Fruit fly (Drosophila melanogaster) whole organism, embryonic: ENCODE data around the gene CG1943.

Experiments
- Awh ChIP-seq: fragments of 200-800 bp; sonication (Bioruptor generic); IDR thresholded peaks from 2 replicates; pipeline ENCODE4, ENCODE4 v1.3.6; 2022; ENCODE audit warnings: missing biosample characterization, missing genetic modification characterization
- CG11247 ChIP-seq: fragments of 200-800 bp; sonication (Bioruptor generic); IDR thresholded peaks from 2 replicates; pipeline ENCODE4 v1.3.6; 2022; ENCODE audit warnings: missing biosample characterization, missing genetic modification characterization
- CG11504 ChIP-seq: fragments of 200-800 bp; sonication (Bioruptor generic); optimal IDR thresholded peaks from 3 replicates; lab custom pipeline; 2019; ENCODE audit warnings: missing biosample characterization, mild to moderate bottlenecking, missing genetic modification characterization, moderate library complexity
- CG11560 ChIP-seq: fragments of 200-800 bp; sonication (Bioruptor generic); IDR thresholded peaks from 3 replicates; pipeline ENCODE4 v1.3.6; 2022; ENCODE audit warnings: missing biosample characterization, missing genetic modification characterization
- CG12104 ChIP-seq: fragments of 200-800 bp; sonication (Bioruptor generic); optimal IDR thresholded peaks from 3 replicates; lab custom pipeline; 2016; ENCODE audit warnings: missing biosample characterization, missing genetic modification characterization
- CG12769 ChIP-seq: fragments of 200-800 bp; sonication (Bioruptor generic); optimal IDR thresholded peaks from 2 replicates; lab custom pipeline; 2019; ENCODE audit warnings: missing biosample characterization, mild to moderate bottlenecking, missing genetic modification characterization, moderate library complexity
- CG13287 ChIP-seq: fragments of 200-800 bp; sonication (Bioruptor generic); IDR thresholded peaks from 2 replicates; pipeline ENCODE4 v1.3.6; 2022; ENCODE audit warnings: missing biosample characterization, missing genetic modification characterization; ENCODE audit not compliant: partially characterized antibody
- CG1647 ChIP-seq: fragments of 200-800 bp; sonication (Bioruptor generic); optimal IDR thresholded peaks from 3 replicates; lab custom pipeline; 2016; ENCODE audit warnings: missing biosample characterization, missing genetic modification characterization
- CG16779 ChIP-seq: fragments of 200-800 bp; sonication (Bioruptor generic); IDR thresholded peaks from 2 replicates; pipeline ENCODE4 v1.3.6; 2022; ENCODE audit warnings: missing biosample characterization, missing genetic modification characterization
- CG17186 ChIP-seq: fragments of 200-800 bp; sonication (Bioruptor generic); optimal IDR thresholded peaks from 3 replicates; lab custom pipeline; 2017; ENCODE audit warnings: missing biosample characterization, missing genetic modification reagents, missing genetic modification characterization
- CG17328 ChIP-seq: fragments of 200-800 bp; sonication (Bioruptor generic); IDR thresholded peaks from 2 replicates; pipeline ENCODE4 v1.3.6; 2022; ENCODE audit warnings: missing biosample characterization, missing genetic modification characterization
- CG1792 ChIP-seq: fragments of 200-800 bp; sonication (Bioruptor generic); optimal IDR thresholded peaks from 2 replicates; lab custom pipeline; 2016; ENCODE audit warnings: missing biosample characterization, missing genetic modification characterization
- CG18599 ChIP-seq: fragments of 200-800 bp; sonication (Bioruptor generic); optimal IDR thresholded peaks from 3 replicates; lab custom pipeline; 2017; ENCODE audit warnings: missing biosample characterization, missing genetic modification characterization, mild to moderate bottlenecking, moderate library complexity, missing genetic modification reagents
- CG31365 ChIP-seq: fragments of 200-800 bp; sonication (Bioruptor generic); optimal IDR thresholded peaks from 2 replicates; lab custom pipeline; 2018; ENCODE audit warnings: missing biosample characterization, mild to moderate bottlenecking, missing genetic modification characterization
- CG43689 ChIP-seq: fragments of 200-800 bp; sonication (Bioruptor generic); IDR thresholded peaks from 2 replicates; pipeline ENCODE4 v1.3.6; 2022; ENCODE audit warnings: missing biosample characterization, missing genetic modification characterization
- CG4424 ChIP-seq: fragments of 200-800 bp; sonication (Bioruptor generic); optimal IDR thresholded peaks from 3 replicates; lab custom pipeline; 2016; ENCODE audit warnings: missing biosample characterization, missing genetic modification characterization
- CG6272 ChIP-seq: fragments of 200-800 bp; sonication (Bioruptor generic); IDR thresholded peaks from 2 replicates; pipeline ENCODE4 v1.3.6; 2022; ENCODE audit warnings: missing biosample characterization, missing genetic modification characterization
- CG7357 ChIP-seq: fragments of 200-800 bp; sonication (Bioruptor generic); IDR thresholded peaks from 3 replicates; pipeline ENCODE4 v1.3.6; 2022; ENCODE audit warnings: missing biosample characterization, missing genetic modification characterization
- CG7556 ChIP-seq: fragments of 200-800 bp; sonication (Bioruptor generic); optimal IDR thresholded peaks from 2 replicates; lab custom pipeline; 2017; ENCODE audit warnings: missing biosample characterization, mild to moderate bottlenecking, missing genetic modification characterization
- CG7786 ChIP-seq: fragments of 200-800 bp; sonication (Bioruptor generic); optimal IDR thresholded peaks from 2 replicates; lab custom pipeline; 2016; ENCODE audit warnings: missing biosample characterization, missing genetic modification characterization
- CG7928 ChIP-seq: fragments of 200-800 bp; sonication (Bioruptor generic); optimal IDR thresholded peaks from 2 replicates; lab custom pipeline; 2017; ENCODE audit warnings: missing biosample characterization, mild to moderate bottlenecking, missing genetic modification characterization
- Dbx ChIP-seq: fragments of 200-800 bp; sonication (Bioruptor generic); IDR thresholded peaks from 3 replicates; pipeline ENCODE4 v1.3.6; 2022; ENCODE audit warnings: missing biosample characterization, missing genetic modification characterization
- Dip2 ChIP-seq: fragments of 200-800 bp; sonication (Bioruptor generic); IDR thresholded peaks from 2 replicates; pipeline ENCODE4 v1.3.6; 2022; ENCODE audit warnings: missing biosample characterization, missing genetic modification characterization
- Hr78 ChIP-seq, 2 experiments: fragments of 200-800 bp in 1 of 2; fragments of >200 bp in 1 of 2; sonication (Bioruptor generic) in 1 of 2; optimal IDR thresholded peaks; 2 replicates each; lab custom pipeline; 2017 to 2019; ENCODE audit warnings: missing biosample characterization in 2 of 2, missing genetic modification characterization in 2 of 2, mild to moderate bottlenecking in 1 of 2, moderate library complexity in 1 of 2
- Lhr ChIP-seq: fragments of 200-800 bp; sonication (Bioruptor generic); optimal IDR thresholded peaks from 3 replicates; lab custom pipeline; 2017; ENCODE audit warnings: mild to moderate bottlenecking, missing biosample characterization, missing genetic modification reagents, missing genetic modification characterization
- Lpt ChIP-seq: fragments of >200 bp; optimal IDR thresholded peaks from 2 replicates; lab custom pipeline; 2018; ENCODE audit warnings: missing biosample characterization, missing genetic modification characterization
- Neu2 ChIP-seq: fragments of 200-800 bp; sonication (Bioruptor generic); optimal IDR thresholded peaks from 3 replicates; lab custom pipeline; 2016; ENCODE audit warnings: missing biosample characterization, missing genetic modification characterization, borderline replicate concordance
- NfI ChIP-seq: fragments of 200-800 bp; sonication (Bioruptor generic); optimal IDR thresholded peaks from 3 replicates; lab custom pipeline; 2018; ENCODE audit warnings: missing biosample characterization, mild to moderate bottlenecking, missing genetic modification characterization, moderate library complexity
- PHDP ChIP-seq: fragments of 200-800 bp; sonication (Bioruptor generic); optimal IDR thresholded peaks from 3 replicates; lab custom pipeline; 2018; ENCODE audit warnings: missing biosample characterization, mild to moderate bottlenecking, missing genetic modification characterization, moderate library complexity
- Side ChIP-seq: fragments of 200-800 bp; sonication (Bioruptor generic); optimal IDR thresholded peaks from 2 replicates; lab custom pipeline; 2016; ENCODE audit warnings: missing biosample characterization, missing genetic modification characterization
- Stat92E ChIP-seq, 3 experiments: fragments of >200 bp in 2 of 3; fragments of 200-800 bp in 1 of 3; sonication (Bioruptor generic) in 1 of 3; optimal IDR thresholded peaks; 2 replicates each; lab custom pipeline; 2017 to 2019; ENCODE audit warnings: missing biosample characterization in 3 of 3, missing genetic modification characterization in 3 of 3, mild to moderate bottlenecking in 1 of 3, moderate library complexity in 1 of 3
- TFAM ChIP-seq: fragments of 200-800 bp; sonication (Bioruptor generic); optimal IDR thresholded peaks from 2 replicates; lab custom pipeline; 2017; ENCODE audit warnings: missing biosample characterization, missing genetic modification characterization, inconsistent platforms
- Vsx1 ChIP-seq: fragments of 200-800 bp; sonication (Bioruptor generic); optimal IDR thresholded peaks from 2 replicates; lab custom pipeline; 2017; ENCODE audit warnings: missing biosample characterization, mild to moderate bottlenecking, missing genetic modification characterization, missing genetic modification reagents
- YL-1 ChIP-seq: fragments of 200-800 bp; sonication (Bioruptor generic); optimal IDR thresholded peaks from 3 replicates; lab custom pipeline; 2017; ENCODE audit warnings: missing biosample characterization, mild to moderate bottlenecking, missing genetic modification characterization
- ara ChIP-seq: fragments of 200-800 bp; sonication (Bioruptor generic); IDR thresholded peaks from 2 replicates; pipeline ENCODE4 v1.3.6; 2022; ENCODE audit warnings: missing biosample characterization, missing genetic modification characterization
- ase ChIP-seq: fragments of 200-800 bp; sonication (Bioruptor generic); IDR thresholded peaks from 3 replicates; pipeline ENCODE4 v1.3.6; 2022; ENCODE audit warnings: missing biosample characterization, missing genetic modification characterization
- bigmax ChIP-seq: fragments of 200-800 bp; sonication (Bioruptor generic); optimal IDR thresholded peaks from 2 replicates; lab custom pipeline; 2018; ENCODE audit warnings: missing biosample characterization, mild to moderate bottlenecking, missing genetic modification characterization
- dan ChIP-seq: fragments of 200-800 bp; sonication (Bioruptor generic); IDR thresholded peaks from 2 replicates; pipeline ENCODE4 v1.3.6; 2022; ENCODE audit warnings: missing biosample characterization, missing genetic modification characterization
- dmrt99B ChIP-seq: fragments of 200-800 bp; sonication (Bioruptor generic); optimal IDR thresholded peaks from 2 replicates; lab custom pipeline; 2018; ENCODE audit warnings: missing biosample characterization, mild to moderate bottlenecking, missing genetic modification characterization, moderate library complexity
- eyg ChIP-seq: fragments of 200-800 bp; sonication (Bioruptor generic); optimal IDR thresholded peaks from 3 replicates; lab custom pipeline; 2016; ENCODE audit warnings: missing biosample characterization, missing genetic modification characterization
- gce ChIP-seq: fragments of 200-800 bp; sonication (Bioruptor generic); IDR thresholded peaks from 3 replicates; pipeline ENCODE4 v1.3.6; 2022; ENCODE audit warnings: missing biosample characterization, missing genetic modification characterization
- lov ChIP-seq, 2 experiments: fragments of 200-800 bp in 1 of 2; fragments of >200 bp in 1 of 2; sonication (Bioruptor generic) in 1 of 2; IDR thresholded peaks in 1 of 2; optimal IDR thresholded peaks in 1 of 2; 2 replicates in 1 of 2; 3 replicates in 1 of 2; pipeline versions ENCODE4 v1.3.6 to Lab custom; 2017 to 2022; ENCODE audit warnings: missing biosample characterization in 1 of 2, missing genetic modification characterization in 1 of 2
- oc ChIP-seq: fragments of 200-800 bp; sonication (Bioruptor generic); optimal IDR thresholded peaks from 2 replicates; lab custom pipeline; 2018; ENCODE audit warnings: missing biosample characterization, mild to moderate bottlenecking, missing genetic modification characterization, moderate library complexity
- ro ChIP-seq: fragments of 200-800 bp; sonication (Bioruptor generic); IDR thresholded peaks from 2 replicates; pipeline ENCODE4 v1.3.6; 2022; ENCODE audit warnings: missing biosample characterization, missing genetic modification characterization
- sna ChIP-seq: fragments of 200-800 bp; sonication (Bioruptor generic); IDR thresholded peaks from 2 replicates; pipeline ENCODE4 v1.3.6; 2022; ENCODE audit warnings: missing biosample characterization, missing genetic modification characterization; ENCODE audit not compliant: partially characterized antibody
- stc ChIP-seq: fragments of 200-800 bp; sonication (Bioruptor generic); IDR thresholded peaks from 2 replicates; pipeline ENCODE4 v1.3.6; 2022; ENCODE audit warnings: missing biosample characterization, missing genetic modification characterization
- tap ChIP-seq: fragments of 200-800 bp; optimal IDR thresholded peaks from 3 replicates; lab custom pipeline; 2019; ENCODE audit warnings: missing biosample characterization, mild to moderate bottlenecking, missing genetic modification characterization, moderate library complexity
- toy ChIP-seq: fragments of 200-800 bp; sonication (Bioruptor generic); IDR thresholded peaks from 2 replicates; pipeline ENCODE4 v1.3.6; 2022; ENCODE audit warnings: missing biosample characterization, missing genetic modification characterization
- unc-4 ChIP-seq: fragments of 200-800 bp; sonication (Bioruptor generic); IDR thresholded peaks from 2 replicates; pipeline ENCODE4 v1.3.6; 2022; ENCODE audit warnings: missing biosample characterization, missing genetic modification characterization; ENCODE audit not compliant: partially characterized antibody
- wdn ChIP-seq: fragments of 200-800 bp; sonication (Bioruptor generic); IDR thresholded peaks from 2 replicates; pipeline ENCODE4 v1.3.6; 2022; ENCODE audit warnings: missing biosample characterization, missing genetic modification characterization

CG1943 gene

DNA sequence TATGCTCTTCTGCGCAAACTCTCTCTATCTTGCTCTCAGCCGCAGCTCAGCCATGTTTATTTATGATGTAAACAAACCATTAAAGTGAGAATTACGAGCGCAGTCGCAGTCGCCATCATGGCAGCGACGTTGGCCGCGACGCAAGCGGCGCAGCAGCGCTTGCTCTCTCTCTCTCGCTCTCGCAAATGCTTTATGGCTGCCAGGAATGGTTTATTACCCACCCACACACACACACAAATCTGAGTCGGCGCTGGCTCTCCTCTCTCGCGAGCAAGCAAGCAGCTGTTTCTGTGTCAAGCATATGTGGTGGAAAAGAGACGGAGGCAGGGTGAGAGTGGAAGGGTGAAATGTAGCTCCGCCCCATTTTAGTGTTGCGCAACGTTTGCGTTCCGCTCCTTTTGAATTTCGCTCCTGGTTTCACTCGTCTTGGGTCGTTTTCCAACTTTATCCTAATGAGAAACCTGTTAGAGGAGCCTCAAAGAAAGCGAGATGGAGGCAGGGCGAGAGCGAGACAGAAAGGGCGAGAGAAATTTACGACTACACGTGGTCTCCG, 37.3 kb upstream of the CG1943 start (continued):
- TF ChIP-seq eyg (GFP tag; lab: Kevin White, UChicago) (no peak), dan (GFP tag; lab: Robert Waterston, UW) (no peak), Hr78 (GFP tag; optimal IDR thresholded peaks at IDR 0.05; lab: Kevin White, UChicago) (no peak), lov (optimal IDR thresholded peaks at IDR 0.05; lab: Kevin White, UChicago) (no peak), lov (GFP tag; IDR thresholded peaks at IDR 0.05; lab: Robert Waterston, UW) (no peak; the same call in 2 of the 3 replicates), CG11247 (GFP tag; lab: Robert Waterston, UW) (0 out of 2 replicates have a peak, but pooled peaks have one; percentile 30), NfI (GFP tag; lab: Kevin White, UChicago) (no peak), tap (no peak), CG12769 (tag; lab: Kevin White, UChicago) (no peak), CG7928 (GFP tag; lab: Kevin White, UChicago) (no peak), CG6272 (GFP tag; lab: Robert Waterston, UW) (no peak), YL-1 (no peak), CG7357 (GFP tag; lab: Robert Waterston, UW) (no peak), ro (no peak), sna (GFP tag; lab: Robert Waterston, UW) (no peak), unc-4 (GFP tag; lab: Robert Waterston, UW) (no peak), CG1647 (GFP tag; lab: Kevin White, UChicago) (no peak), gce (0 out of 3 replicates have a peak, but pooled peaks have one; percentile 36), CG43689 (GFP tag; lab: Robert Waterston, UW) (no peak), Side (GFP tag; lab: Kevin White, UChicago) (no peak), toy (GFP tag; lab: Robert Waterston, UW) (no peak), Lhr (GFP tag; lab: Kevin White, UChicago) (no peak), Dip2 (no peak), CG1792 (GFP tag; lab: Kevin White, UChicago) (no peak), CG13287 (GFP tag; lab: Robert Waterston, UW) (peak; percentile 50; the same call in 1 of the 2 replicates), ara (GFP tag; lab: Robert Waterston, UW) (0 out of 2 replicates have a peak, but pooled peaks have one; percentile 33), CG12104 (GFP tag; lab: Kevin White, UChicago) (no peak), Dbx (no peak), Vsx1 (GFP tag; lab: Kevin White, UChicago) (peak; percentile 27), Lpt (no peak), ase (GFP tag; lab: Robert Waterston, UW) (no peak), CG16779 (no peak), bigmax (GFP tag; lab: Kevin White, UChicago) (no peak), Stat92E (GFP tag; optimal IDR thresholded peaks at IDR 0.05; lab: Kevin White, UChicago) (peak in 1 of 3 experiments; percentile 17), CG11504 (tag; lab: Kevin White, UChicago) (peak; percentile 23), Neu2 (GFP tag; lab: Kevin White, UChicago) (peak; percentile 52), CG4424 (GFP tag; lab: Kevin White, UChicago) (no peak), TFAM (GFP tag; lab: Kevin White, UChicago) (no peak), wdn (GFP tag; lab: Robert Waterston, UW) (no peak), dmrt99B (tag; lab: Kevin White, UChicago) (no peak), stc (GFP tag; lab: Robert Waterston, UW) (peak; percentile 26; the same call in 1 of the 2 replicates), PHDP (tag; lab: Kevin White, UChicago) (no peak), CG18599 (GFP tag; lab: Kevin White, UChicago) (peak; percentile 60), CG17186 (GFP tag; lab: Kevin White, UChicago) (no peak), CG11560 (tag; lab: Robert Waterston, UW) (no peak), CG17328 (GFP tag; lab: Robert Waterston, UW) (no peak; the same call in 1 of the 2 replicates), CG31365 (tag; lab: Kevin White, UChicago) (no peak), CG7556 (GFP tag; lab: Kevin White, UChicago) (no peak), oc (tag; lab: Kevin White, UChicago) (peak; percentile 48), CG7786 (no peak), Awh (GFP tag; lab: Robert Waterston, UW) (no peak)
